Fruit fly (Drosophila melanogaster) whole organism, prepupa: ENCODE measurements around the gene Snap24.

Experiments
- CG11294 ChIP-seq: fragments of 200-800 bp; sonication (Bioruptor generic); IDR thresholded peaks from 2 replicates; pipeline ENCODE4 v1.3.6; 2022; ENCODE audit warnings: missing biosample characterization, missing genetic modification characterization
- CG11762 ChIP-seq: fragments of 200-800 bp; sonication (Bioruptor generic); optimal IDR thresholded peaks from 3 replicates; lab custom pipeline; 2016; ENCODE audit warnings: missing biosample characterization, missing genetic modification characterization; ENCODE audit not compliant: insufficient read depth
- CG31627 ChIP-seq: fragments of 200-800 bp; sonication (Bioruptor generic); optimal IDR thresholded peaks from 3 replicates; lab custom pipeline; 2016; ENCODE audit warnings: missing biosample characterization, missing genetic modification characterization
- Hr39 ChIP-seq: fragments of 200-800 bp; sonication (Bioruptor generic); optimal IDR thresholded peaks from 2 replicates; lab custom pipeline; 2016; ENCODE audit warnings: missing biosample characterization, missing genetic modification characterization
- Hr4 ChIP-seq: fragments of 200-800 bp; sonication (Bioruptor generic); optimal IDR thresholded peaks from 3 replicates; lab custom pipeline; 2016; ENCODE audit warnings: missing biosample characterization, missing genetic modification characterization
- Smox ChIP-seq: fragments of 200-800 bp; sonication (Bioruptor generic); optimal IDR thresholded peaks from 3 replicates; lab custom pipeline; 2016; ENCODE audit warnings: missing biosample characterization, missing genetic modification characterization
- eg ChIP-seq: fragments of 200-800 bp; sonication (Bioruptor generic); IDR thresholded peaks from 3 replicates; pipeline ENCODE4 v1.3.6; 2022; ENCODE audit warnings: missing biosample characterization, missing genetic modification characterization
- lz ChIP-seq: fragments of 200-800 bp; sonication (Bioruptor generic); optimal IDR thresholded peaks from 3 replicates; lab custom pipeline; 2016; ENCODE audit warnings: missing biosample characterization, missing genetic modification characterization
- spab ChIP-seq: fragments of 200-800 bp; sonication (Bioruptor generic); optimal IDR thresholded peaks from 2 replicates; lab custom pipeline; 2017; ENCODE audit warnings: missing biosample characterization, mild to moderate bottlenecking, missing genetic modification characterization, missing genetic modification reagents

- TF ChIP-seq lz (GFP tag; lab: Kevin White, UChicago) (no peak), Hr4 (no peak), CG31627 (GFP tag; lab: Kevin White, UChicago) (no peak), Smox (GFP tag; lab: Kevin White, UChicago) (no peak), spab (GFP tag; lab: Kevin White, UChicago) (no peak), CG11762 (no peak), CG11294 (no peak), eg (GFP tag; lab: Robert Waterston, UW) (no peak), Hr39 (no peak)
Observed at dm6 chr3R:9812447-9812846, 49.5 kb upstream of the Snap24 start, which contains the start of gene CG8534.
